Fruit fly (Drosophila melanogaster) whole organism, embryonic: Measurements from ENCODE around the gene Alh.
A peak's percentile ranks its signal among the peaks of the same experiment; 100 is the strongest.

Source experiments
- Bteb2 ChIP-seq: fragments of 200-800 bp; sonication (Bioruptor generic); optimal IDR thresholded peaks from 2 replicates; lab custom pipeline; 2016; ENCODE audit warnings: missing biosample characterization, missing genetic modification characterization
- CG10267 ChIP-seq: fragments of 200-800 bp; sonication (Bioruptor generic); optimal IDR thresholded peaks from 2 replicates; lab custom pipeline; 2018; ENCODE audit warnings: missing biosample characterization, mild to moderate bottlenecking, missing genetic modification characterization, moderate library complexity
- CG11504 ChIP-seq: fragments of 200-800 bp; sonication (Bioruptor generic); optimal IDR thresholded peaks from 3 replicates; lab custom pipeline; 2019; ENCODE audit warnings: missing biosample characterization, mild to moderate bottlenecking, missing genetic modification characterization, moderate library complexity
- CG1233 ChIP-seq: fragments of 200-800 bp; sonication (Bioruptor generic); optimal IDR thresholded peaks from 4 replicates; lab custom pipeline; 2018; ENCODE audit warnings: missing biosample characterization, mild to moderate bottlenecking, missing genetic modification characterization
- CG13287 ChIP-seq: fragments of 200-800 bp; sonication (Bioruptor generic); IDR thresholded peaks from 2 replicates; pipeline ENCODE4 v1.3.6; 2022; ENCODE audit warnings: missing biosample characterization, missing genetic modification characterization; ENCODE audit not compliant: partially characterized antibody
- CG13296 ChIP-seq: fragments of 200-800 bp; sonication (Bioruptor generic); optimal IDR thresholded peaks from 3 replicates; lab custom pipeline; 2018; ENCODE audit warnings: missing biosample characterization, mild to moderate bottlenecking, missing genetic modification characterization
- CG13424 ChIP-seq: fragments of 200-800 bp; sonication (Bioruptor generic); optimal IDR thresholded peaks from 2 replicates; lab custom pipeline; 2019; ENCODE audit warnings: missing biosample characterization, mild to moderate bottlenecking, missing genetic modification characterization, moderate library complexity
- CG14965 ChIP-seq: fragments of 200-800 bp; sonication (Bioruptor generic); optimal IDR thresholded peaks from 2 replicates; lab custom pipeline; 2016; ENCODE audit warnings: missing biosample characterization, missing genetic modification characterization, borderline replicate concordance
- CG15011 ChIP-seq: fragments of 200-800 bp; sonication (Bioruptor generic); optimal IDR thresholded peaks from 3 replicates; lab custom pipeline; 2018; ENCODE audit warnings: missing biosample characterization, mild to moderate bottlenecking, missing genetic modification characterization
- CG16863 ChIP-seq: fragments of 200-800 bp; sonication (Bioruptor generic); optimal IDR thresholded peaks from 3 replicates; lab custom pipeline; 2016; ENCODE audit warnings: missing biosample characterization, missing genetic modification characterization
- CG17328 ChIP-seq: fragments of 200-800 bp; sonication (Bioruptor generic); IDR thresholded peaks from 2 replicates; pipeline ENCODE4 v1.3.6; 2022; ENCODE audit warnings: missing biosample characterization, missing genetic modification characterization
- CG17385 ChIP-seq: fragments of 200-800 bp; sonication (Bioruptor generic); optimal IDR thresholded peaks from 3 replicates; lab custom pipeline; 2018; ENCODE audit warnings: missing biosample characterization, mild to moderate bottlenecking, missing genetic modification characterization
- CG17829 ChIP-seq: fragments of 200-800 bp; optimal IDR thresholded peaks from 2 replicates; lab custom pipeline; 2019; ENCODE audit warnings: missing biosample characterization, mild to moderate bottlenecking, missing genetic modification characterization, moderate library complexity
- CG2116 ChIP-seq: fragments of 200-800 bp; sonication (Bioruptor generic); optimal IDR thresholded peaks from 3 replicates; lab custom pipeline; 2018; ENCODE audit warnings: missing biosample characterization, mild to moderate bottlenecking, missing genetic modification characterization
- CG2202 ChIP-seq: fragments of 200-800 bp; sonication (Bioruptor generic); optimal IDR thresholded peaks from 2 replicates; lab custom pipeline; 2018; ENCODE audit warnings: missing biosample characterization, mild to moderate bottlenecking, missing genetic modification characterization
- CG33557 ChIP-seq: fragments of 200-800 bp; sonication (Bioruptor generic); optimal IDR thresholded peaks from 2 replicates; lab custom pipeline; 2019; ENCODE audit warnings: missing biosample characterization, mild to moderate bottlenecking, missing genetic modification characterization, moderate library complexity
- CG6813 ChIP-seq: fragments of 200-800 bp; sonication (Bioruptor generic); optimal IDR thresholded peaks from 2 replicates; lab custom pipeline; 2017; ENCODE audit warnings: missing biosample characterization, missing genetic modification characterization, mild to moderate bottlenecking, moderate library complexity, missing genetic modification reagents
- CG7745 ChIP-seq: fragments of 200-800 bp; sonication (Bioruptor generic); optimal IDR thresholded peaks from 2 replicates; lab custom pipeline; 2018; ENCODE audit warnings: missing biosample characterization, mild to moderate bottlenecking, missing genetic modification characterization, moderate library complexity
- CG7786 ChIP-seq: fragments of 200-800 bp; sonication (Bioruptor generic); optimal IDR thresholded peaks from 2 replicates; lab custom pipeline; 2016; ENCODE audit warnings: missing biosample characterization, missing genetic modification characterization
- CrebB ChIP-seq: fragments of 200-800 bp; sonication (Bioruptor generic); optimal IDR thresholded peaks from 3 replicates; lab custom pipeline; 2018; ENCODE audit warnings: missing biosample characterization, mild to moderate bottlenecking, missing genetic modification characterization
- Dek ChIP-seq: fragments of 200-800 bp; sonication (Bioruptor generic); optimal IDR thresholded peaks from 3 replicates; lab custom pipeline; 2019; ENCODE audit warnings: missing biosample characterization, mild to moderate bottlenecking, missing genetic modification characterization, moderate library complexity
- Dll ChIP-seq: fragments of 200-800 bp; sonication (Bioruptor generic); IDR thresholded peaks from 4 replicates; pipeline ENCODE4 v1.3.6; 2022; ENCODE audit warnings: missing biosample characterization, missing genetic modification characterization; ENCODE audit not compliant: partially characterized antibody
- Hey ChIP-seq: fragments of 200-800 bp; sonication (Bioruptor generic); optimal IDR thresholded peaks from 3 replicates; lab custom pipeline; 2018; ENCODE audit warnings: missing biosample characterization, mild to moderate bottlenecking, missing genetic modification characterization
- HmgZ ChIP-seq: fragments of 200-800 bp; sonication (Bioruptor generic); optimal IDR thresholded peaks from 2 replicates; lab custom pipeline; 2018; ENCODE audit warnings: missing biosample characterization, mild to moderate bottlenecking, missing genetic modification characterization
- MTF-1 ChIP-seq: fragments of 200-800 bp; sonication (Bioruptor generic); optimal IDR thresholded peaks from 2 replicates; lab custom pipeline; 2018; ENCODE audit warnings: missing biosample characterization, mild to moderate bottlenecking, missing genetic modification characterization, borderline replicate concordance
- NC2β ChIP-seq: fragments of 200-800 bp; sonication (Bioruptor generic); optimal IDR thresholded peaks from 2 replicates; lab custom pipeline; 2016; ENCODE audit warnings: missing biosample characterization, missing genetic modification characterization
- Neu2 ChIP-seq: fragments of 200-800 bp; sonication (Bioruptor generic); optimal IDR thresholded peaks from 3 replicates; lab custom pipeline; 2016; ENCODE audit warnings: missing biosample characterization, missing genetic modification characterization, borderline replicate concordance
- Scr ChIP-seq: fragments of 200-800 bp; sonication (Bioruptor generic); IDR thresholded peaks from 2 replicates; pipeline ENCODE4 v1.3.6; 2022; ENCODE audit warnings: missing biosample characterization, missing genetic modification characterization; ENCODE audit not compliant: partially characterized antibody
- Sin3A ChIP-seq: fragments of >200 bp; optimal IDR thresholded peaks from 2 replicates; lab custom pipeline; 2018
- Six4 ChIP-seq: fragments of 200-800 bp; sonication (Bioruptor generic); optimal IDR thresholded peaks from 2 replicates; lab custom pipeline; 2016; ENCODE audit warnings: missing biosample characterization, missing genetic modification characterization
- abd-A ChIP-seq: fragments of 200-800 bp; sonication (Bioruptor generic); optimal IDR thresholded peaks from 3 replicates; lab custom pipeline; 2019; ENCODE audit warnings: missing biosample characterization, mild to moderate bottlenecking, missing genetic modification characterization, moderate library complexity
- btn ChIP-seq: fragments of 200-800 bp; sonication (Bioruptor generic); optimal IDR thresholded peaks from 2 replicates; lab custom pipeline; 2016; ENCODE audit warnings: missing biosample characterization, missing genetic modification characterization
- crol ChIP-seq: fragments of 200-800 bp; sonication (Bioruptor generic); IDR thresholded peaks from 2 replicates; pipeline ENCODE4 v1.3.6; 2022; ENCODE audit warnings: missing biosample characterization, missing genetic modification characterization
- dmrt99B ChIP-seq: fragments of 200-800 bp; sonication (Bioruptor generic); optimal IDR thresholded peaks from 2 replicates; lab custom pipeline; 2018; ENCODE audit warnings: missing biosample characterization, mild to moderate bottlenecking, missing genetic modification characterization, moderate library complexity
- fd102C ChIP-seq: fragments of 200-800 bp; sonication (Bioruptor generic); optimal IDR thresholded peaks from 2 replicates; lab custom pipeline; 2018; ENCODE audit warnings: missing biosample characterization, mild to moderate bottlenecking, missing genetic modification characterization, moderate library complexity
- gem ChIP-seq: fragments of 200-800 bp; sonication (Bioruptor generic); optimal IDR thresholded peaks from 2 replicates; lab custom pipeline; 2019; ENCODE audit warnings: missing biosample characterization, mild to moderate bottlenecking, missing genetic modification characterization, moderate library complexity
- gfzf ChIP-seq: fragments of 200-800 bp; sonication (Bioruptor generic); optimal IDR thresholded peaks from 2 replicates; lab custom pipeline; 2016; ENCODE audit warnings: missing biosample characterization, mild to moderate bottlenecking, missing genetic modification characterization, moderate library complexity
- hb ChIP-seq: fragments of 200-800 bp; sonication (Bioruptor generic); IDR thresholded peaks from 3 replicates; pipeline ENCODE4 v1.3.6; 2022; ENCODE audit warnings: missing biosample characterization, missing genetic modification characterization; ENCODE audit not compliant: partially characterized antibody
- mirr ChIP-seq: fragments of 200-800 bp; sonication (Bioruptor generic); optimal IDR thresholded peaks from 3 replicates; lab custom pipeline; 2018; ENCODE audit warnings: missing biosample characterization, mild to moderate bottlenecking, missing genetic modification characterization
- org-1 ChIP-seq: fragments of 200-800 bp; sonication (Bioruptor generic); optimal IDR thresholded peaks from 2 replicates; lab custom pipeline; 2017; ENCODE audit warnings: missing biosample characterization, missing genetic modification characterization
- p53 ChIP-seq: fragments of 200-800 bp; sonication (Bioruptor generic); optimal IDR thresholded peaks from 2 replicates; lab custom pipeline; 2016; ENCODE audit warnings: missing biosample characterization, missing genetic modification characterization
- pzg ChIP-seq: fragments of 200-800 bp; sonication (Bioruptor generic); optimal IDR thresholded peaks from 3 replicates; lab custom pipeline; 2018; ENCODE audit warnings: missing biosample characterization, mild to moderate bottlenecking, missing genetic modification characterization, moderate library complexity
- run ChIP-seq: fragments of 200-800 bp; sonication (Bioruptor generic); optimal IDR thresholded peaks from 3 replicates; lab custom pipeline; 2018; ENCODE audit warnings: missing biosample characterization, mild to moderate bottlenecking, missing genetic modification characterization
- sisA ChIP-seq: fragments of 200-800 bp; sonication (Bioruptor generic); IDR thresholded peaks from 2 replicates; pipeline ENCODE4 v1.3.6; 2022; ENCODE audit warnings: missing biosample characterization, missing genetic modification characterization
- tap ChIP-seq: fragments of 200-800 bp; optimal IDR thresholded peaks from 3 replicates; lab custom pipeline; 2019; ENCODE audit warnings: missing biosample characterization, mild to moderate bottlenecking, missing genetic modification characterization, moderate library complexity
- tgo ChIP-seq: fragments of 200-800 bp; sonication (Bioruptor generic); IDR thresholded peaks from 3 replicates; pipeline ENCODE4 v1.3.6; 2022; ENCODE audit warnings: missing biosample characterization, missing genetic modification characterization
- tll ChIP-seq, 2 experiments: fragments of 200-800 bp in 1 of 2; fragments of >200 bp in 1 of 2; sonication (Bioruptor generic) in 1 of 2; optimal IDR thresholded peaks; 2 replicates each; lab custom pipeline; 2017 to 2019; ENCODE audit warnings: missing biosample characterization in 2 of 2, missing genetic modification characterization in 2 of 2, mild to moderate bottlenecking in 1 of 2, moderate library complexity in 1 of 2
- zfh2 ChIP-seq: fragments of 200-800 bp; sonication (Bioruptor generic); optimal IDR thresholded peaks from 2 replicates; lab custom pipeline; 2016; ENCODE audit warnings: missing biosample characterization, missing genetic modification characterization

Alh gene

DNA sequence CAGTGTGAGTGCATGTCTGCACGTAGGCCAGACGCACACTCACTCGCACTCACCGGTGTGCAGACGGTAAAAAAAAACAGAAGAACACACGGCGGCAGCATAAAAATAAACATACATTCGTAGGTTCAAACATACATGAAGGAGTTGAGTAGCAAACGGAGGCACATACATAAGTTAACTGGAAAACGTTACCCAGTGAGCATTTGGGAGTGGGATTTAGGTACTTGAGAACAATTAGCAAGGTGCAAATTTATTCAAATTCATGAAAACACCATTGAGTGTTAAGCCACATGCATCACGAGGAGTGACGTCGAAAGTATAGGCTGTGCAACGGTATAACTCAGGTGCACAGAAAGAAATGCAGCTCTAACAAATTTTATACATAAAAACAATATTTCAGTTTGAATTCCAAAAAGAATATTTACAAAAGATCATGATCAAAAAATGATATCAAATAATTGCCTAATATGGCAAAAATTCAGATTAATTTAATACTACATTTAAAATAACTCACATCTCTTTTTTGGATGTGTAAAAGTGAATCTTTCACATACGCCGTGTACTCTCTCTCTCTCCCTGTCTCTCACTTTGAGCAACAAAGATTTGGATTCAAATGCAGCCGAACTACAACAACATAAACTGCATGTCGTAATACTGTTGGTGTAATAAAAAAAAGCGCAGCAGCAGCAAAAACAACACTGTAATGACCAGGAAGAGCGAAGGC lies 15.2 kb downstream of the Alh start (continued):
- TF ChIP-seq crol (GFP tag; lab: Robert Waterston, UW) (no peak), hb (GFP tag; lab: Robert Waterston, UW) (no peak), Scr (GFP tag; lab: Robert Waterston, UW) (no peak), pzg (no peak), Dll (GFP tag; lab: Robert Waterston, UW) (no peak), Dek (tag; lab: Kevin White, UChicago) (peak; percentile 72), gfzf (GFP tag; lab: Kevin White, UChicago) (no peak), Hey (peak; percentile 39), btn (GFP tag; lab: Kevin White, UChicago) (peak; percentile 91), CG6813 (GFP tag; lab: Kevin White, UChicago) (peak; percentile 92), fd102C (GFP tag; lab: Kevin White, UChicago) (peak; percentile 77), Neu2 (GFP tag; lab: Kevin White, UChicago) (peak; percentile 76), CG13296 (GFP tag; lab: Kevin White, UChicago) (peak; percentile 72), run (tag; lab: Kevin White, UChicago) (peak; percentile 82), CG17829 (tag; lab: Kevin White, UChicago) (peak; percentile 99), HmgZ (tag; lab: Kevin White, UChicago) (peak; percentile 84), Six4 (peak; percentile 96), CG2202 (tag; lab: Kevin White, UChicago) (peak; percentile 97), gem (tag; lab: Kevin White, UChicago) (peak; percentile 97), CG15011 (GFP tag; lab: Kevin White, UChicago) (peak; percentile 87), Bteb2 (GFP tag; lab: Kevin White, UChicago) (peak; percentile 84), CG1233 (peak; percentile 93), dmrt99B (tag; lab: Kevin White, UChicago) (peak; percentile 98), abd-A (tag; lab: Kevin White, UChicago) (no peak), CG17328 (GFP tag; lab: Robert Waterston, UW) (no peak), CG7786 (GFP tag; lab: Kevin White, UChicago) (peak; percentile 83), CG13287 (GFP tag; lab: Robert Waterston, UW) (no peak), CG7745 (peak; percentile 72), NC2β (GFP tag; lab: Kevin White, UChicago) (peak; percentile 95), CG11504 (tag; lab: Kevin White, UChicago) (peak; percentile 96), zfh2 (GFP tag; lab: Kevin White, UChicago) (no peak), CrebB (peak; percentile 90), org-1 (peak; percentile 87), MTF-1 (GFP tag; lab: Kevin White, UChicago) (peak; percentile 91), Sin3A (lab: Kevin White, UChicago) (no peak), CG13424 (tag; lab: Kevin White, UChicago) (peak; percentile 97), tgo (GFP tag; lab: Robert Waterston, UW) (no peak), tll (GFP tag; optimal IDR thresholded peaks at IDR 0.05; lab: Kevin White, UChicago) (peak in 1 of 2 experiments; percentile 76), sisA (no peak), CG10267 (tag; lab: Kevin White, UChicago) (peak; percentile 95), tap (peak; percentile 98), p53 (GFP tag; lab: Kevin White, UChicago) (peak; percentile 4), CG2116 (peak; percentile 74), CG16863 (GFP tag; lab: Kevin White, UChicago) (peak; percentile 91), CG17385 (peak; percentile 93), mirr (GFP tag; lab: Kevin White, UChicago) (no peak), CG14965 (GFP tag; lab: Kevin White, UChicago) (peak; percentile 45), CG33557 (GFP tag; lab: Kevin White, UChicago) (peak; percentile 99)
